Worm (Caenorhabditis elegans): ENCODE data around the gene F53A9.9.
"Not testable (repeated sequence)": the region's sequence is repeated elsewhere in the genome, so short reads cannot be mapped to it uniquely, and the experiment has no call there.

Gene F53A9.9

DNA sequence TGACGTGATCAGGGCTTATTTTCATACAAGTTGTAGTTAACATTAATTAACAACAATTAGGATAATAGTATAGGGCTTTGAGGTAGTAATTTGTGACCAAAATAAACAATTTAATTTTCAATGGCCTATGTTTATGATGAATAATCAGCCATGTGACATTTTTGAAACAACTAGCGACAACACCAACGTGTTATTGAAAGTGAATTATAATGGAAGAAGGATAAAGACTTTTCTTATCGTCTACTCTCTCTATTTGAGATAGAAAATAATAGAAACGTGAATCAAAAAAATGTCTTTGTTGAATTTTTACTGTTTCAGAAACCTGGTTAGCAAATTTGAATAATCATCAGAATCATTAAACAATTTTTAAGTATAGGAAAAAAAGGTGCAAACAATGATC is 17.2 kb upstream of the F53A9.9 start:
- TF ChIP-seq unc-62 (GFP tag; optimal IDR thresholded peaks at IDR 0.05) = no peak

DNA sequence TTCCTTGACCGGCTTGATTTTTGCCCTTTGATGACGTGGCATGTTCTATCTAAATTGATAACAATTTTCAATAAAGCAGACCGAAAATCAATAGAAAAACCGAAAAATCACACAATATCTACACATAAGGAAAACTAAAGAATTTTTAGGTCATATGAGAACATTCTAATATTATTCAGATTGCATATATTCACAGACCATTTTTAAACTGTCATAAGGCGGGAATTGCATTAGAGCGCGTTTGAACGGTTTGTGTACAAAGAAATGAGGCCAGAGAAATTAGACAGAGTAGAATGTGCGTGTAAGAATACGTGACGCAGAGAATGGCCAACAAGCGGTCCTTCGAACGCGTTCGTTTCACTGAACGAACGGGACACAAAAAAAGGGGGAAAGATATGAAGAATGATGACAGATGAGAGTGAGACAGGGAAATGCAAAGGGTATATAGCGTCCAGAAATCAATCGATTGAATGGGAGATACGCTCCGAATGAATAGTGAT is 16.5 kb upstream of the F53A9.9 start, which contains the start of gene M02D8.3:
Gene M02D8.3 (minus strand): TSS at position 51 of the 500 bp plus-strand sequence.
- TF ChIP-seq unc-62 (GFP tag; optimal IDR thresholded peaks at IDR 0.05) = no peak

DNA sequence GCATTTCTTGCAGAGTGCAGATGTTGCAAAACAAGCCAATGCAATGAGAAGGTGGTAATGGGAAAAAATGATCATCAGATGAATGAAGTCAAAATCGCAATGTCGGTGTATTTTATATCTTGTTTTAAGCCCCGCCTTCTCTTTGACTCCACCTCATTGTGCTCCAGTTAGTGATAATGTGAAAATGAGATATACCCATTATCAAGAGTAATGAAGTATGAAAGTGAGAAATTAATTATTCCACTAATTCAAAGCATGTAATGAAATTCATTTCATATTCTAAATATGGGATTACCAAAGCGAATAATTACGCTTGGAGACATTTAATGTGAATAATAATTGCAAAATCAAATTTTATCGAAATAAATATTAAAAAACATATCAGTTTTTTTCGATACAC is 11.3 kb upstream of the F53A9.9 start, which contains the start of gene M02D8.6:
Gene M02D8.6 (minus strand): TSS at position 101 of the 400 bp plus-strand sequence.
- TF ChIP-seq unc-62 (GFP tag; optimal IDR thresholded peaks at IDR 0.05) = not testable (repeated sequence)

DNA sequence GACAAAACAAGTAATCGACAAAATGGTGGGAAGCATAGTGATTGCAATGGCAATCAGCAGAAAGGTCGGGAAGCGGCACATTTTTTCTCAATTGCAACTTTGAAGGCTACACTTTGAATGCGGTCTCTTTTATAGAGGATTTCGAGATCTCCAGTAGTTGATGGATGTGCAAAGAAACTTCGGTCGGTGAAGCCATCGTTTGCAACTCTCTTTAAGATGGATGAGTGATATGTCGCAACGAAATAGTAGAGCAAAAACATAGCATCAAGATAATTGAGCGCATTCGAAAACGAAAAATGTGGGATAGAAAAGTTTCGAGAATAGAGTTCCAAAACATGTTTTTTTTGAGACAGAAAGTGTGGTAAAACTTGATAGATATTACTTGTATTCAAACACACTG is 6.7 kb upstream of the F53A9.9 start, which contains the start of gene EGAP4.1:
Gene EGAP4.1 (minus strand): TSS at position 101 of the 400 bp plus-strand sequence.
- TF ChIP-seq unc-62 (GFP tag; optimal IDR thresholded peaks at IDR 0.05) = no peak

DNA sequence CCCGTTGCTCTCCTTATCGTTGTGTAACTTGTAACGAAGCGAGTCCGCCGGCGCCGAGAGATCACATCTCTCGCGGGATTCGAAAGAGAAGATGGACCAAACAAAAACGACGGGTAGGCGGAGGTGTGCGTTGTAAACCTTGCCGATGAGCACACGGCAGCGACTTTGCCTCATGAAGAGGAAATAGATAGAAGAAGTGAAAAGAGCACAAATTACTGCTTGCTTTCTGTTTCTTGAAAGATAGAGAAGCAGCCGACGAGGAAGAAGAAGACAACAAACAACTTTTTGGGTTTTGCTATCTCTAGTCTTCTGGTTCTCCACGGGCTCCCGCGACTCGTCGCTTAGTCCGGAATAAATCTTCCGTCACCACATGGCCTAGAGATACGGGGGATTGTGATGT is 3.3 kb upstream of the F53A9.9 start:
- no peak for TF ChIP-seq unc-62 (GFP tag; optimal IDR thresholded peaks at IDR 0.05)

DNA sequence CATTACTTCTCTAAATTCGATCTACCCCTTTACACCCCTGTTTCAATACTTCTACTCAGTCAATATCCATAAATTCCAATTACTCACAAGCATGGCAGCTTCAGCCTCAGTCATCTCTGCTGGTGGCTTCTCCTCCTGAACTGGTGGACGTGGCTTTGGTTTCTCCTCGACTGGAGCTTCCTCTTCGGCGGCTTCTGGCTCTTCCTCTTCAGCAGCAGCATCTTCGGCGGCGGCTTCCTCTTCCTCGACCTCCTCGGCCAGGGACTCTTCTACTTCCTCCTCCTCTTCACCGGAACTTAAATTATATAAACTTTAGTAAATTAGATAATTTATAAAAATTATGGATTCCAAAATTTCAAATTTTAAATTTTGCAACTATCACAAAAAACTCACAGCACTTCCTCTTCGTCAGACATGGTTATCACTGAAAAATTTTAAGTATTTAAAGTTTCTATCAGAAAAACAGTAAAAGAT is 2.6 kb upstream of the F53A9.9 start, which contains the start of gene tnt-2:
Gene tnt-2 (minus strand): TSS at position 424 of the 474 bp plus-strand sequence.
- TF ChIP-seq unc-62 (GFP tag; optimal IDR thresholded peaks at IDR 0.05) = no peak

DNA sequence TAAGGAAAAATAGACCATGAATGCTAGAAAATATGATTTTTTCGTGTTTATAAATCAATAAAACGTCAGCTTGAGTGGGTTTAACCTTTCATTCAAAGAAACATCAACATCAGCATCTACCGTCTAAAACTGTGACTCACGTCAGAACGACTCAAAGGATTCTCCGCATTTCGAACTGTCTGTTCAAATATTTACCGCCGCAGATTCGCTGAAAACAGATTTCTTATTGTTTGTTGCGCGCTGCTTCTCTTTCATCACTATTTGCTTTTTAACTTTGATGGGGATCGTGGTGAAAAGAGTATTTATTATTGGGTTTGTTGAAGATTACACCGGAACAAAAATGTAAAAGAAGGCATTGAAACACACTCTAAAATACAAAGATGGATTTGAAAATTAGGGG is 715 bp upstream of the F53A9.9 start:
- TF ChIP-seq unc-62 (GFP tag; optimal IDR thresholded peaks at IDR 0.05) = no peak

DNA sequence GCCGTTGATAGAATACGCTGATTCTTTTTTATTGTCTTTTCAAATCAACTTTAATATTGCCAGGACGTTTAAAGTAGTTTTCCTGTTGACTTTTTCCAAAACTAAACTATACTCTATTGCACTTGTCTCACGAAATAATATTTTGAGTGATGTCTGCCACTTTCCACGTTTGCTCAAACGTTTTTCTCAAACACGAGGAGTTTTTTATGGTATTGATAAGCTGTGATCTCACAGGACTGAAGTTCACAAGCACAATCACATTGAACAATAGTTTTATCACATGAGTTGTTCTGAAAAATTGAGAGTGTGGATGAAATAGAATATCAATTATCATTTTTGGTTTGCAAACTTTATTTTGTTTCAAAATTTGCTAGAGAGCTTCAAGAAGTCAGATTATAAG is 670 bp downstream of the F53A9.9 start:
- no peak for TF ChIP-seq unc-62 (GFP tag; optimal IDR thresholded peaks at IDR 0.05)

DNA sequence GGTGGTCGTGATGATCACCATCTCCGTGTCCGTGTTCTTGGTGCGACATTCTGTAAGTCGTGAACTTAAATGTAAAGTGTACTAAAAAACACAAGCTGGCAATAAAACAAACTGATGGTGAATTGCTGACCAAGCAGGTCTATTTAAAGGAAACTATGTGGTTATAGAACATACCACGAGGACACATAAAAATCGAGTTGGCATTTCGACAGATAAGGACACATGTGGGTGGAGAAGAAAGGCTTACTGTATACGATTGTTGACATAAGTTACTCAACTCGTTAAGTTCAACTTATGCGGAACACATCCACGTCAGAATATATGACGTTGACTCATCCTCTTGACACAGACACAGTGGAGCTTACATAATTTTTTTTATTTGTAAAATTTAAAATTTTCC is 1.7 kb downstream of the F53A9.9 start, which contains the start of gene F53A9.8:
Gene F53A9.8 (minus strand): TSS at position 49 of the 400 bp plus-strand sequence.
- TF ChIP-seq unc-62 (GFP tag; optimal IDR thresholded peaks at IDR 0.05) = no peak

DNA sequence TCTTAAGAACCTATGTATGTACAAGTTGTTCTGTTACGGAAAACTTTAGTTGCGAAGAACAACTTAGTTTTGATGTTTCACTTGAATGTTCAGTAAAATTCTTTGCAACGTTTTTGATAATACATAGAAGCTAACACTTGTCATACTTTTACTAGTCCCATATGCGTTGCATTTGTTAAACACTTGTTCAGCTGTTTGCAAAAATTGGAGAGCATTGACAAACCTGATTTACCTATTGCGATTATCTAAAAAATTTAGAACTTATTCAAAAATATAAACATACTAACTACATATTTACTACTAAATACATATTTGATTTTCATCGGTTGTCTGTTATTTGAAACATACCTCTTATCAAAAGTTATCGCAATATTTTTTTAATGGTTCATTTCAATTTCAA is 2.4 kb downstream of the F53A9.9 start:
- no peak for TF ChIP-seq unc-62 (GFP tag; optimal IDR thresholded peaks at IDR 0.05)

DNA sequence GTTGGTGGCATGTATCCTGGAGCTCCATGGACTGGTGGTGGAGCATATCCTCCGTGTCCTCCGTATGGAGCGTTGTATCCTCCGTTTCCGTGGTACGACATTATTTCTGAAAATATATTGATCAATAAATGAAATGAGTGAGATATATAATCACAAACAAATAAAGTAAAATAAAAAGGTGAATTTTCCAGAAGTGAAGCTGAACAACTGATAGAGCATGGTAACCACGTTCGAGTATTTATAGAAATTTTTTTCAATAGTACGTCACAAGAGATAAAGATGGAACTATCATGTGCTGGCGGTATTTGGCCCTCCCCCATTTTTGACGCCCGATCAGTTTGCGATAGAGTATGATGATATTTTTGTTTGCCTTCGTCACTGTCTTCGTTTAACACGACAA is 3.7 kb downstream of the F53A9.9 start, which contains the start of gene F53A9.7:
Gene F53A9.7 (minus strand): TSS at position 101 of the 400 bp plus-strand sequence.
- TF ChIP-seq unc-62 (GFP tag; optimal IDR thresholded peaks at IDR 0.05) = no peak

DNA sequence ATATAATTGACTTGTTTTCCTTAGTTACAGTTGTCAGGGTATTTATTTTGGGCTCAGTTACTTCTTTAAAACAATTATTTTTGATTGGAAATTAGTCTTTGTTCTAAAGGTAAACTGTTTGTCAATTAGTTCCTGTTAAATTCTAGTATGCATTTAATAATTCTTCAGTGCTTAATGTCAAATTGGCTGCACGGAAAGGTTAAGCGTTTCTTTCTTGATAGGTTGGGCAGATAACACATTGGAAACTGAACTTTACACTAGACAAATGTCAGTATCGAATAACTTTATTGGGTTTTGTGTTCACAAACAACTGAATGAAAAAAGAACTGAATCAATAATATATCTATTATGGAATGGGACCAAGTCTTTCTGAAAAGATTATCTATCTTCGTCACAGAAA is 5.7 kb downstream of the F53A9.9 start:
- TF ChIP-seq unc-62 (GFP tag; optimal IDR thresholded peaks at IDR 0.05) = no peak

DNA sequence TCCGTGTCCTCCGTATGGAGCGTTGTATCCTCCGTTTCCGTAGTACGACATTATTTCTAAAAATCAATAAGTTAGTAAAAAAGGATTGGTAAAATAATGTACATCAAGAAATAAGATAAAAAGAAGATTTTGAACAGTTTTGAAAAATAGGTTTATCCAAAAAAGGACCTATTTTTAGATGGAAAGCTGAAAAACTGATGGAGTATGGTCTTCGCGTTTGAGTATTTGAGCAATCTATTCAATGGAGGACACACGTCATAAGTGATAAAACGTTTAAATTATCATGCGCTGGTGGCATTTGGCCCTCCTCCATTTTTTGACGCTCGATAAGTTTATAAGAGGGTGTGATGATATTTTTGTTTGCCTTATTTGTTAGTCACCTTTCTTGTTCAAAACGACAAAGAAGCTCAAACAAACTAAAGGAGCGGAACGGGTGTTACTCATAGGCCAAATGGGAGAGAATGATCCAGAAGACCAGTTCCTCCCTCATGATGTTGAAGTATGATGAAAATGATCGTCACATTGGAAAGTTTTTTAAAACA is 6.7 kb downstream of the F53A9.9 start, which contains the start of gene F53A9.6:
Gene F53A9.6 (minus strand): TSS at position 51 of the 542 bp plus-strand sequence.
- no peak for TF ChIP-seq unc-62 (GFP tag; optimal IDR thresholded peaks at IDR 0.05)

DNA sequence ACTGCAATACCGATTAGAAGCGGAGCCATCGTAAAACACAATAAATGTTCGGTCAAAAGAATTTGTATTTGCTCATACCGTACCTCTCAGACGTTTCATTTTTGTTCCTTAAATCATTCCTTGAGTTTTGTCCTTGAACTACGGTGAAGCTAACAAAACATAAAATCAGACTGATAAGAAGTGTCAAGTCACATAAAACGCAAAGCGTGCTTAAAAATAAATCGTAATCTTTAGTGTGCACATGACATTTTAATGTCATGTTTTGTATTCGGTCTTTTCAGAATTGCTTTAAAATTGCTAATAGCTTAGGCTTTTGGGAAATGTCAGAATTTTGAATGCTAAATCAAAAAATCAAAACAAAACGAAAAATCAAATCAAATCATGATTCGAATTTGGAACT is 7.9 kb downstream of the F53A9.9 start:
- TF ChIP-seq unc-62 (GFP tag; optimal IDR thresholded peaks at IDR 0.05) = no peak

DNA sequence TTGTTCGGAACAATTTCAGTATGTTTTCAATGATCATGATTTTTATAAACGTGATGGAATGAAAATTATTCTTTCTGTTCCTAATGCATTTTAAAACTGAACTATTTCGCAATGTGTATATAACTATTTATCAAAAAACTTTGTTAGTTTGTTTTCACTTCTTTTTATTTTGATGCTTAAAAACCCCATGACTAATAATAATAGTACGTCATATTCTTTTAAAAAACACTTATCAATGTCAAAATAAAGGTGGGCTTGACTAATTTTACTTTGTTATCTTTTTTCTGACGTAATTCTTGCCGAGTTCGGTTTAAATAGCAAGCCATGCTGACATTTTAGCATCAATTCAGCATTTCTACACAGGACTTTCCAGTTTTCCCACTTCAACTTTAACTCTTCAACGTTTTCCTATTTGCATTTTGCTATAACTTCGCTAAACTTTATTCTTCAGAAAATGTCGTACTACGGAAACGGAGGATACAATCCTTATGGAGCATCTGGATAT is 9.4 kb downstream of the F53A9.9 start, which contains the start of gene F53A9.1:
Gene F53A9.1 (plus strand): TSS at position 455 of the 505 bp plus-strand sequence.
- no peak for TF ChIP-seq unc-62 (GFP tag; optimal IDR thresholded peaks at IDR 0.05)

DNA sequence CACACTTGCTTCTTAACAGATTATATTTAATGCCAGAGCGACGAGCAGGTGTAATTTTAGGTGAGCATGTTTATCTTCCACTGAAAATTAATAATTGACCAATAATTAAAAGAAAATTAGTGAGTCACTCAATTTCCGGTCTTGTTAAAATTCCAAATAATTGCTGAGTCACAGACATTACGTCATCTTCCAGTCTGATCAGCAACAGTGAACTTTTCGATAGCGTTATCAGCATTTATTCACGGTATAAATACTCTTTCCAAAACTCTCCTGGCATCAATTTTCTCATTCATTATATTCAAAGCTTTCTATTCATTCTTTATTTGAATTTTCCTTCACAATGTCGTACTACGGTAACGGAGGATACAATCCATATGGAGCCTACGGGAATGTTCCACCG is 11.1 kb downstream of the F53A9.9 start, which contains the start of gene kreg-1:
Gene kreg-1 (plus strand): TSS at position 341 of the 400 bp plus-strand sequence.
- no peak for TF ChIP-seq unc-62 (GFP tag; optimal IDR thresholded peaks at IDR 0.05)

DNA sequence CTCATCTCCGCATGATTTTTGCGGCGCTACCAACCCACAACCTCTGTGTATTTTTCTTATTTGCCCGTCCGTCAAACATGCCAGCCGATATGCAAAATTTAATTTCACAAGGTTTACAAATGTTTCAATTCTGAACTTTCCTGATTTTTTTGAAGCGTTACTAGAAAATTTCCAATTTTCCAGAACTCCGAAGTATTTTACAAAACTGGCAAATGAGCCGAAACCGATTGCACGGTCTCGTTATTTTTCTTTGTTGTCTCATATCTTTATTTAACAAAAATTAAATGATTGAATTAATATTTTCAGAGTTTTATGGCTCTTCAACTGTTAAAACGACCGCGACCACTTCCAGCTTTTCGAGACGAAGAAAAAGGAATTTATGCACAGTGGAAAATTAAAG is 12.5 kb downstream of the F53A9.9 start, which contains the start of gene F53A9.3:
Gene F53A9.3 (plus strand): TSS at position 301 of the 400 bp plus-strand sequence.
- TF ChIP-seq unc-62 (GFP tag; optimal IDR thresholded peaks at IDR 0.05) = no peak

Measured in whole organism, dauer.